Fruit fly (Drosophila melanogaster): Measurements from ENCODE around the gene CG33764.

CG33764 gene

DNA sequence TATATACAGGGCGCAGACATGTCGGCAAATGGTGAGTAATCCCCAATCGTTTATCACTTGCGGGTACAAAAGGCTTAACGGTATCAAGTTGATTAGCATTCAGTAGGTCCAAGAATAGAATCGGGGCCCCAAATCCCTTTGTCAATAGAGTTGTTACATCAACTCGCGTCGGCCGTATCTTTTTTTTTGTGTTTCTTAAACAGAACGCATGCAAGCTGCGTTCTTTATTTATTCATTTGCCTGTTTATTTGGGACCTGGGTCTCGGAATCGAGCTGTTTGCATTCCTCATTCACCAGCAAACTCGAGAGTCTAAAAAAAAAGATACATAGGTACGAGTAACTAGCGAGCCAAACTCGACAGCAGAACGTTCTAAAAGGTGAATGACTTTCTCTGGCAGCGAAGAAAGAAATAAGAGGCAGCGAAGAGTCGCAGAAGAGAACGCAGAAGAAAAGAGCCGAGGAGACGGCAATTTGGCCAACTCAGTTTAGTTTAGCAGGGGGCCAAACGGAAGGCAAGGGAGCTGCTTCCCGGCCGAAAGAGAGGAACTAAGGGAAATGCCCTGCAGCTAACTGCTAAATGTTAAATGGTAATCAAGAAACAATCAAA, 5.0 kb upstream of the CG33764 start (continued):
- TF ChIP-seq CG6854 (GFP tag; optimal IDR thresholded peaks at IDR 0.05) (no peak), Myb (GFP tag; optimal IDR thresholded peaks at IDR 0.05) (no peak), shn (GFP tag; optimal IDR thresholded peaks at IDR 0.05) (no peak), tin (GFP tag; optimal IDR thresholded peaks at IDR 0.05) (no peak), disco-r (GFP tag; optimal IDR thresholded peaks at IDR 0.05) (no peak), CG8765 (GFP tag; IDR thresholded peaks at IDR 0.05) (no peak), hkb (optimal IDR thresholded peaks at IDR 0.05) (no peak), hkb (GFP tag; IDR thresholded peaks at IDR 0.05) (no peak), cas (GFP tag; IDR thresholded peaks at IDR 0.05) (no peak), CoRest (tag; optimal IDR thresholded peaks at IDR 0.05) (no peak), zen (tag; optimal IDR thresholded peaks at IDR 0.05) (peak; percentile 13), fd96Cb (tag; optimal IDR thresholded peaks at IDR 0.05) (no peak), Side (GFP tag; optimal IDR thresholded peaks at IDR 0.05) (peak; percentile 33), Kr (GFP tag; optimal IDR thresholded peaks at IDR 0.05) (peak; percentile 45), NFAT (GFP tag; IDR thresholded peaks at IDR 0.05) (no peak), CG9609 (GFP tag; optimal IDR thresholded peaks at IDR 0.05) (no peak), dati (GFP tag; IDR thresholded peaks at IDR 0.05) (no peak), otp (GFP tag; IDR thresholded peaks at IDR 0.05) (peak; percentile 59; the same call in 1 of the 3 replicates), CG10147 (GFP tag; optimal IDR thresholded peaks at IDR 0.05) (no peak), tap (tag; optimal IDR thresholded peaks at IDR 0.05) (no peak), zfh2 (GFP tag; optimal IDR thresholded peaks at IDR 0.05) (no peak), mam (GFP tag; optimal IDR thresholded peaks at IDR 0.05) (no peak), CG7963 (GFP tag; IDR thresholded peaks at IDR 0.05; ENCODE audit: partially characterized antibody) (no peak), CG34224 (GFP tag; IDR thresholded peaks at IDR 0.05; ENCODE audit: partially characterized antibody) (no peak), CG2712 (tag; optimal IDR thresholded peaks at IDR 0.05) (peak; percentile 23)

DNA sequence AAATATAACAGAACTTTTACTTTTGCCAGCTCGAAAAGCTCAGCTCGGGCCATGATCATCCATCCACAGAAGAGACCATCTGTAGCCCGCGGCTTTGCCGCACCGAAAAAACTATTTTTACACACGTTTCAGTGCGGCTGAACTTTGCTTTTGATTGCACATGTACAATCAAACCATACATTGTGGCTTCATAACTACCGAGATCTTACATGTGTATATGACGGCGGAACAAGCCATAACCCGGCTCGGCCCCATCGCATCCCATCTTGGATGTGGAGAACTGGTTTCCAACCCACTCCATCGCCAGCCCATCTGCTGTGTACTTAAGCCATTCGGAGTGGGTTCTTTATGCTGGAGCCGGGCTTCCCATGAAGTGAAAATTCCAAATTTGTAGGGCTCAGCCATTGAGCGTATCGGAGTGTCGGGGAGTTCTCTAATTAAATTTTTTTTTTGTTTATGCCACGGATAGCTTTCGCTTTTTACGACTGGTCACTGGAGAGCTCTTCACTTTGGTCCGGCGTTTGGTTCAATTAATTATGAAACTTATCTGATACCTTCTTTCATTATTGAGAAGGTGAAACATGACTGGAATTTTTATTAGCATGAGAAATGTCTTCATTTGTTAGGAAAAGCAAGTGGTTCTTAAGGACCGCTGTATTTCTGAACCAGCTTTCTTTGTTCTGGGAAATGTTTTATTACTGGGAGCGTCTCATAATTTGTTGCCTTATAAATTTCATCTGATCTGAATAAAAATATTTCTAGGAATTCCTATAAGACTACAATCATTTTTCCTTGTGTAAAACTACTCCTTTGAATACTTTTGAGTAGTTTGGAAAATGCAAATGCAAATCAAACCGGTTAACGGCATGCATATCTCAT, 3.9 kb upstream of the CG33764 start:
- TF ChIP-seq CG4617 (GFP tag; optimal IDR thresholded peaks at IDR 0.05; ENCODE audit: borderline replicate concordance) (no peak), kni (GFP tag; optimal IDR thresholded peaks at IDR 0.05) (peak; percentile 52), prd (optimal IDR thresholded peaks at IDR 0.05) (no peak), prd (GFP tag; IDR thresholded peaks at IDR 0.05) (no peak), CG17361 (GFP tag; IDR thresholded peaks at IDR 0.05) (no peak), Blimp-1 (GFP tag; optimal IDR thresholded peaks at IDR 0.05) (peak; percentile 96), nerfin-2 (GFP tag; IDR thresholded peaks at IDR 0.05; ENCODE audit: partially characterized antibody) (peak; percentile 26; the same call in 1 of the 2 replicates), Mad (GFP tag; optimal IDR thresholded peaks at IDR 0.05) (no peak), chinmo (GFP tag; IDR thresholded peaks at IDR 0.05; ENCODE audit: partially characterized antibody) (0 out of 4 replicates have a peak, but pooled peaks have one; percentile 41), CG3838 (GFP tag; optimal IDR thresholded peaks at IDR 0.05) (no peak), slbo (GFP tag; IDR thresholded peaks at IDR 0.05) (no peak), CG17802 (tag; optimal IDR thresholded peaks at IDR 0.05) (no peak), bsh (GFP tag; optimal IDR thresholded peaks at IDR 0.05) (peak in 1 of 2 experiments; percentile 11), CG5953 (GFP tag; IDR thresholded peaks at IDR 0.05) (no peak), CG2199 (GFP tag; IDR thresholded peaks at IDR 0.05) (0 out of 3 replicates have a peak, but pooled peaks have one; percentile 30), eve (GFP tag; optimal IDR thresholded peaks at IDR 0.05) (no peak), sqz (GFP tag; optimal IDR thresholded peaks at IDR 0.05) (peak; percentile 41), dan (GFP tag; IDR thresholded peaks at IDR 0.05) (no peak)
